Worm (Caenorhabditis elegans): ENCODE data around the gene C01G6.4.

- no peak for TF ChIP-seq T22C8.4 (GFP tag; IDR thresholded peaks at IDR 0.05)
- TF ChIP-seq cog-1 (tag; optimal IDR thresholded peaks at IDR 0.05) = no peak
- TF ChIP-seq klf-2 (GFP tag; conservative IDR thresholded peaks at IDR 0.05) = no peak
- no peak for TF ChIP-seq ref-1 (GFP tag; conservative IDR thresholded peaks at IDR 0.05)
- no peak for TF ChIP-seq flt-1 (GFP tag; IDR thresholded peaks at IDR 0.05)
- no peak for TF ChIP-seq ztf-23 (GFP tag; IDR thresholded peaks at IDR 0.05)
- TF ChIP-seq tab-1 (GFP tag; IDR thresholded peaks at IDR 0.05) = no peak
- TF ChIP-seq ztf-29 (GFP tag; IDR thresholded peaks at IDR 0.05) = no peak
- no peak for TF ChIP-seq med-1 (GFP tag; optimal IDR thresholded peaks at IDR 0.05; ENCODE audit: insufficient read depth)
Measured at ce11 chrII:9273984-9274383, 1.1 kb upstream of the C01G6.4 start.
